Fruit fly (Drosophila melanogaster) whole organism, embryonic: ENCODE results near the gene RpS28b.

ENCODE experiments used
- BtbVII ChIP-seq: fragments of 200-800 bp; sonication (Bioruptor generic); optimal IDR thresholded peaks from 3 replicates; lab custom pipeline; 2017; ENCODE audit warnings: missing biosample characterization, mild to moderate bottlenecking, missing genetic modification characterization
- Bteb2 ChIP-seq: fragments of 200-800 bp; sonication (Bioruptor generic); optimal IDR thresholded peaks from 2 replicates; lab custom pipeline; 2016; ENCODE audit warnings: missing biosample characterization, missing genetic modification characterization
- C15 ChIP-seq: fragments of 200-800 bp; sonication (Bioruptor generic); IDR thresholded peaks from 3 replicates; pipeline ENCODE4 v1.3.6; 2022; ENCODE audit warnings: missing biosample characterization, missing genetic modification characterization
- CG1024 ChIP-seq: fragments of 200-800 bp; sonication (Bioruptor generic); IDR thresholded peaks from 2 replicates; pipeline ENCODE4 v1.3.6; 2022; ENCODE audit warnings: missing biosample characterization, missing genetic modification characterization
- CG10543 ChIP-seq: fragments of 200-800 bp; sonication (Bioruptor generic); optimal IDR thresholded peaks from 3 replicates; lab custom pipeline; 2017; ENCODE audit warnings: missing biosample characterization, mild to moderate bottlenecking, missing genetic modification characterization, moderate library complexity
- CG11560 ChIP-seq: fragments of 200-800 bp; sonication (Bioruptor generic); IDR thresholded peaks from 3 replicates; pipeline ENCODE4 v1.3.6; 2022; ENCODE audit warnings: missing biosample characterization, missing genetic modification characterization
- CG12769 ChIP-seq: fragments of 200-800 bp; sonication (Bioruptor generic); optimal IDR thresholded peaks from 2 replicates; lab custom pipeline; 2019; ENCODE audit warnings: missing biosample characterization, mild to moderate bottlenecking, missing genetic modification characterization, moderate library complexity
- CG14667 ChIP-seq: fragments of 200-800 bp; sonication (Bioruptor generic); IDR thresholded peaks from 2 replicates; pipeline ENCODE4 v1.3.6; 2022; ENCODE audit warnings: missing biosample characterization, missing genetic modification characterization
- CG15269 ChIP-seq: fragments of 200-800 bp; sonication (Bioruptor generic); optimal IDR thresholded peaks from 2 replicates; lab custom pipeline; 2018; ENCODE audit warnings: missing biosample characterization, mild to moderate bottlenecking, missing genetic modification characterization, moderate library complexity
- CG17359 ChIP-seq: fragments of 200-800 bp; sonication (Bioruptor generic); optimal IDR thresholded peaks from 3 replicates; lab custom pipeline; 2018; ENCODE audit warnings: missing biosample characterization, mild to moderate bottlenecking, missing genetic modification characterization, moderate library complexity
- CG17361 ChIP-seq: fragments of 200-800 bp; sonication (Bioruptor generic); IDR thresholded peaks from 3 replicates; pipeline ENCODE4 v1.3.6; 2022; ENCODE audit warnings: missing biosample characterization, missing genetic modification characterization
- CG17612 ChIP-seq: fragments of 200-800 bp; sonication (Bioruptor generic); IDR thresholded peaks from 2 replicates; pipeline ENCODE4 v1.3.6; 2022; ENCODE audit warnings: missing biosample characterization, missing genetic modification characterization
- CG18619 ChIP-seq: fragments of 200-800 bp; sonication (Bioruptor generic); optimal IDR thresholded peaks from 3 replicates; lab custom pipeline; 2017; ENCODE audit warnings: missing biosample characterization, mild to moderate bottlenecking, missing genetic modification characterization
- CG30020 ChIP-seq: fragments of 200-800 bp; optimal IDR thresholded peaks from 2 replicates; lab custom pipeline; 2019; ENCODE audit warnings: missing biosample characterization, mild to moderate bottlenecking, missing genetic modification characterization, moderate library complexity
- CG3726 ChIP-seq: fragments of 200-800 bp; sonication (Bioruptor generic); IDR thresholded peaks from 3 replicates; pipeline ENCODE4, ENCODE4 v1.3.6; 2022; ENCODE audit warnings: missing biosample characterization, missing genetic modification characterization
- CG4730 ChIP-seq: fragments of 200-800 bp; sonication (Bioruptor generic); IDR thresholded peaks from 2 replicates; pipeline ENCODE4 v1.3.6; 2022; ENCODE audit warnings: missing biosample characterization, missing genetic modification characterization
- CG5180 ChIP-seq: fragments of 200-800 bp; sonication (Bioruptor generic); optimal IDR thresholded peaks from 3 replicates; lab custom pipeline; 2017; ENCODE audit warnings: missing biosample characterization, missing genetic modification characterization, mild to moderate bottlenecking, moderate library complexity, missing genetic modification reagents
- CG6254 ChIP-seq: fragments of 200-800 bp; sonication (Bioruptor generic); optimal IDR thresholded peaks from 3 replicates; lab custom pipeline; 2017; ENCODE audit warnings: mild to moderate bottlenecking, missing biosample characterization, missing genetic modification reagents, missing genetic modification characterization
- CG6765 ChIP-seq: fragments of 200-800 bp; sonication (Bioruptor generic); optimal IDR thresholded peaks from 3 replicates; lab custom pipeline; 2017; ENCODE audit warnings: missing biosample characterization, mild to moderate bottlenecking, missing genetic modification characterization
- CG7271 ChIP-seq: fragments of 200-800 bp; sonication (Bioruptor generic); optimal IDR thresholded peaks from 2 replicates; lab custom pipeline; 2018; ENCODE audit warnings: missing biosample characterization, mild to moderate bottlenecking, missing genetic modification characterization, moderate library complexity
- CG7745 ChIP-seq: fragments of 200-800 bp; sonication (Bioruptor generic); optimal IDR thresholded peaks from 2 replicates; lab custom pipeline; 2018; ENCODE audit warnings: missing biosample characterization, mild to moderate bottlenecking, missing genetic modification characterization, moderate library complexity
- CG7786 ChIP-seq: fragments of 200-800 bp; sonication (Bioruptor generic); optimal IDR thresholded peaks from 2 replicates; lab custom pipeline; 2016; ENCODE audit warnings: missing biosample characterization, missing genetic modification characterization
- CG8281 ChIP-seq: fragments of 200-800 bp; sonication (Bioruptor generic); optimal IDR thresholded peaks from 2 replicates; lab custom pipeline; 2018; ENCODE audit warnings: missing biosample characterization, mild to moderate bottlenecking, missing genetic modification characterization, moderate library complexity
- CG9215 ChIP-seq: fragments of 200-800 bp; sonication (Bioruptor generic); IDR thresholded peaks from 2 replicates; pipeline ENCODE4 v1.3.6; 2022; ENCODE audit warnings: missing biosample characterization, missing genetic modification characterization
- CG9797 ChIP-seq: fragments of 200-800 bp; sonication (Bioruptor generic); optimal IDR thresholded peaks from 3 replicates; lab custom pipeline; 2018; ENCODE audit warnings: missing biosample characterization, mild to moderate bottlenecking, missing genetic modification characterization
- CG9932 ChIP-seq: fragments of 200-800 bp; sonication (Bioruptor generic); IDR thresholded peaks from 2 replicates; pipeline ENCODE4 v1.3.6; 2022; ENCODE audit warnings: missing biosample characterization, missing genetic modification characterization
- Dll ChIP-seq: fragments of 200-800 bp; sonication (Bioruptor generic); IDR thresholded peaks from 4 replicates; pipeline ENCODE4 v1.3.6; 2022; ENCODE audit warnings: missing biosample characterization, missing genetic modification characterization; ENCODE audit not compliant: partially characterized antibody
- E2f1 ChIP-seq: fragments of 200-800 bp; sonication (Bioruptor generic); IDR thresholded peaks from 2 replicates; pipeline ENCODE4 v1.3.6; 2022; ENCODE audit warnings: missing biosample characterization, missing genetic modification characterization
- Fer3 ChIP-seq: fragments of 200-800 bp; sonication (Bioruptor generic); optimal IDR thresholded peaks from 2 replicates; lab custom pipeline; 2018; ENCODE audit warnings: missing biosample characterization, mild to moderate bottlenecking, missing genetic modification characterization, moderate library complexity
- HLH3B ChIP-seq: fragments of 200-800 bp; sonication (Bioruptor generic); IDR thresholded peaks from 2 replicates; pipeline ENCODE4 v1.3.6; 2022; ENCODE audit warnings: missing biosample characterization, missing genetic modification characterization
- Hand ChIP-seq: fragments of 200-800 bp; sonication (Bioruptor generic); optimal IDR thresholded peaks from 2 replicates; lab custom pipeline; 2017; ENCODE audit warnings: mild to moderate bottlenecking, missing biosample characterization, missing genetic modification reagents, missing genetic modification characterization
- Hsf ChIP-seq: fragments of 200-800 bp; sonication (Bioruptor generic); optimal IDR thresholded peaks from 3 replicates; lab custom pipeline; 2016; ENCODE audit warnings: missing biosample characterization, missing genetic modification characterization
- MBD-R2 ChIP-seq: fragments of 200-800 bp; sonication (Bioruptor generic); IDR thresholded peaks from 2 replicates; pipeline ENCODE4 v1.3.6; 2022; ENCODE audit warnings: missing biosample characterization, missing genetic modification characterization
- Oli ChIP-seq: fragments of 200-800 bp; sonication (Bioruptor generic); optimal IDR thresholded peaks from 2 replicates; lab custom pipeline; 2018; ENCODE audit warnings: missing biosample characterization, mild to moderate bottlenecking, missing genetic modification characterization, moderate library complexity
- aop ChIP-seq: fragments of 200-800 bp; sonication (Bioruptor generic); IDR thresholded peaks from 2 replicates; pipeline ENCODE4 v1.3.6; 2022; ENCODE audit warnings: missing biosample characterization, missing genetic modification characterization
- az2 ChIP-seq: fragments of 200-800 bp; sonication (Bioruptor generic); optimal IDR thresholded peaks from 3 replicates; lab custom pipeline; 2016; ENCODE audit warnings: missing biosample characterization, missing genetic modification characterization
- chn ChIP-seq: fragments of 200-800 bp; sonication (Bioruptor generic); optimal IDR thresholded peaks from 2 replicates; lab custom pipeline; 2016; ENCODE audit warnings: missing biosample characterization, missing genetic modification characterization
- dysf ChIP-seq: fragments of 200-800 bp; sonication (Bioruptor generic); IDR thresholded peaks from 3 replicates; pipeline ENCODE4 v1.3.6; 2022; ENCODE audit warnings: missing biosample characterization, missing genetic modification characterization
- exex ChIP-seq: fragments of 200-800 bp; sonication (Bioruptor generic); optimal IDR thresholded peaks from 4 replicates; lab custom pipeline; 2018; ENCODE audit warnings: missing biosample characterization, mild to moderate bottlenecking, missing genetic modification characterization, moderate library complexity
- gem ChIP-seq: fragments of 200-800 bp; sonication (Bioruptor generic); optimal IDR thresholded peaks from 2 replicates; lab custom pipeline; 2019; ENCODE audit warnings: missing biosample characterization, mild to moderate bottlenecking, missing genetic modification characterization, moderate library complexity
- gro ChIP-seq: fragments of 200-800 bp; sonication (Bioruptor generic); optimal IDR thresholded peaks from 2 replicates; lab custom pipeline; 2016; ENCODE audit warnings: missing biosample characterization, missing genetic modification characterization
- hkb ChIP-seq, 2 experiments: fragments of 200-800 bp in 1 of 2; fragments of >200 bp in 1 of 2; sonication (Bioruptor generic) in 1 of 2; IDR thresholded peaks in 1 of 2; optimal IDR thresholded peaks in 1 of 2; 2 replicates each; pipeline versions ENCODE4 v1.3.6 to Lab custom; 2017 to 2022; ENCODE audit warnings: missing biosample characterization in 1 of 2, missing genetic modification characterization in 1 of 2
- jumu ChIP-seq: fragments of 200-800 bp; sonication (Bioruptor generic); optimal IDR thresholded peaks from 3 replicates; lab custom pipeline; 2016; ENCODE audit warnings: missing biosample characterization, missing genetic modification characterization
- kay ChIP-seq: fragments of 200-800 bp; sonication (Bioruptor generic); optimal IDR thresholded peaks from 2 replicates; lab custom pipeline; 2016; ENCODE audit warnings: missing biosample characterization, missing genetic modification characterization
- run ChIP-seq: fragments of 200-800 bp; sonication (Bioruptor generic); optimal IDR thresholded peaks from 3 replicates; lab custom pipeline; 2018; ENCODE audit warnings: missing biosample characterization, mild to moderate bottlenecking, missing genetic modification characterization
- slou ChIP-seq: fragments of 200-800 bp; sonication (Bioruptor generic); optimal IDR thresholded peaks from 3 replicates; lab custom pipeline; 2016; ENCODE audit warnings: missing biosample characterization, missing genetic modification characterization
- stc ChIP-seq: fragments of 200-800 bp; sonication (Bioruptor generic); IDR thresholded peaks from 2 replicates; pipeline ENCODE4 v1.3.6; 2022; ENCODE audit warnings: missing biosample characterization, missing genetic modification characterization
- tgo ChIP-seq: fragments of 200-800 bp; sonication (Bioruptor generic); IDR thresholded peaks from 3 replicates; pipeline ENCODE4 v1.3.6; 2022; ENCODE audit warnings: missing biosample characterization, missing genetic modification characterization
- wek ChIP-seq: fragments of 200-800 bp; sonication (Bioruptor generic); optimal IDR thresholded peaks from 3 replicates; lab custom pipeline; 2018; ENCODE audit warnings: missing biosample characterization, mild to moderate bottlenecking, missing genetic modification characterization, moderate library complexity

Gene RpS28b

DNA sequence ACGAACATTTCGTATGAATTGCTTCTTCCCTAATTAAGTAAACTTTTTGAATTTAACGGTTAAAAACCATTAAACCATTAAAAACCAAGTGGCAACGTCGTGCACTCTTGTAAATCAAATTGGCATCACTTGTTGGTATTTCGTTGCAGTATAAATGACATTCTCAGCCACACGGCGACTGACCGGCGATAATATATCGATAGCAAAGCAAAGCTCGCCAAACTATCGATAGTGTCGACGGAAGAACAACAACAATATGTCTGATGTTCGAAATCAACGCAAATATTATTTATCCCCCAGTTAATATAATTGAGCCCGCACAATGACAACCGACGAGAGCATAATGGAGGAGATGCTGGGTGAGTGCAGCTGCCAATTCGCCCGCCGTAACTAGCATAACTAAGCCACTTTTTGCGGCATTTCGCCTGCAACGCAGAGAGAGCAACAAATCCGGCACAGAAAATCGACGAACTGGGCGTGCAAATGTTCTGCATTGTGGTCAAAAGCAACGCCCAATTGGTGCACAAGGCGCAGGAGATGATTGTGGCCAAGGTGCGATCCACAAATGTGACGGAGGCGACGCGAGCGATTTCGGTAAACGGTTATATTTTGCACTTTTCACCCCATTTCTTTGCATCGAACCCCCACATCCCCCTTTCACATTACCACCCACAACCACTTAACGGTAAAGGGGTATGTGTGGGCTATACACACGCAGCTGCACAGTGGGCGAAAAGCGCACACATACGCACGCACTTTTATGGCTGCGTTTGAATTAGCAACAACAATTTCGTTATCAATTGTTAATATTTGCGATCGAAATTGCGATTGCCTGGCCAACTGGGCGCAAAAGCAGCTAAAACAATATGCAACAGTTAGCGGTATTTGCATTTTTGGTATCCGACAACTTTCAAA, 46.7 kb downstream of the RpS28b start, which contains the start of gene Gga (continued):
- TF ChIP-seq MBD-R2 (GFP tag; lab: Robert Waterston, UW) (peak; percentile 56), CG17361 (GFP tag; lab: Robert Waterston, UW) (no peak), hkb (optimal IDR thresholded peaks at IDR 0.05; lab: Kevin White, UChicago) (no peak), hkb (GFP tag; IDR thresholded peaks at IDR 0.05; lab: Robert Waterston, UW) (no peak), CG10543 (GFP tag; lab: Kevin White, UChicago) (no peak), exex (tag; lab: Kevin White, UChicago) (peak; percentile 57), CG17359 (no peak), CG9932 (GFP tag; lab: Robert Waterston, UW) (no peak; the same call in 1 of the 2 replicates), az2 (no peak), Fer3 (tag; lab: Kevin White, UChicago) (no peak), Dll (GFP tag; lab: Robert Waterston, UW) (peak; percentile 87), gem (tag; lab: Kevin White, UChicago) (no peak), kay (GFP tag; lab: Kevin White, UChicago) (no peak), wek (GFP tag; lab: Kevin White, UChicago) (no peak), CG6254 (no peak), CG7786 (GFP tag; lab: Kevin White, UChicago) (no peak), CG15269 (no peak), CG9797 (GFP tag; lab: Kevin White, UChicago) (no peak), CG1024 (no peak), CG8281 (tag; lab: Kevin White, UChicago) (no peak), CG3726 (no peak), CG30020 (no peak), CG4730 (GFP tag; lab: Robert Waterston, UW) (no peak), Oli (tag; lab: Kevin White, UChicago) (no peak), CG7745 (tag; lab: Kevin White, UChicago) (no peak), run (no peak), CG7271 (tag; lab: Kevin White, UChicago) (no peak), CG12769 (tag; lab: Kevin White, UChicago) (no peak), dysf (GFP tag; lab: Robert Waterston, UW) (no peak), CG18619 (GFP tag; lab: Kevin White, UChicago) (no peak), Bteb2 (GFP tag; lab: Kevin White, UChicago) (no peak), C15 (GFP tag; lab: Robert Waterston, UW) (no peak), CG17612 (no peak), tgo (GFP tag; lab: Robert Waterston, UW) (no peak), CG6765 (GFP tag; lab: Kevin White, UChicago) (no peak), stc (GFP tag; lab: Robert Waterston, UW) (no peak), Hand (no peak), aop (GFP tag; lab: Robert Waterston, UW) (no peak), CG5180 (GFP tag; lab: Kevin White, UChicago) (peak; percentile 56), slou (GFP tag; lab: Kevin White, UChicago) (no peak), CG11560 (tag; lab: Robert Waterston, UW) (no peak), CG14667 (GFP tag; lab: Robert Waterston, UW) (no peak), jumu (GFP tag; lab: Kevin White, UChicago) (no peak), E2f1 (GFP tag; lab: Robert Waterston, UW) (no peak), HLH3B (GFP tag; lab: Robert Waterston, UW) (no peak), chn (GFP tag; lab: Kevin White, UChicago) (no peak), CG9215 (GFP tag; lab: Robert Waterston, UW) (no peak), Hsf (GFP tag; lab: Kevin White, UChicago) (peak; percentile 17), gro (no peak), BtbVII (no peak)
